Worm (Caenorhabditis elegans) whole organism, L4 larva: ENCODE data around the gene str-116.

ENCODE experiments used
- aha-1 ChIP-seq: fragments of 150-350 bp; peaks from one replicate; lab custom pipeline; 2014; ENCODE audit warnings: missing biosample characterization, missing genetic modification characterization
- aly-2 ChIP-seq: sonication (generic microtip); optimal IDR thresholded peaks from 2 replicates; lab custom pipeline; 2018; ENCODE audit warnings: missing biosample characterization, missing genetic modification characterization
- ceh-82 ChIP-seq: sonication (generic microtip); optimal IDR thresholded peaks from 2 replicates; lab custom pipeline; 2017; ENCODE audit warnings: missing biosample characterization, missing genetic modification characterization
- fos-1 ChIP-seq: fragments of 150-350 bp; optimal IDR thresholded peaks from 2 replicates; lab custom pipeline; 2014; ENCODE audit warnings: missing biosample characterization, missing genetic modification characterization
- lin-15B ChIP-seq: fragments of 150-350 bp; sonication (generic microtip); optimal IDR thresholded peaks from 3 replicates; lab custom pipeline; 2014; ENCODE audit warnings: missing biosample characterization, missing genetic modification characterization
- nhr-237 ChIP-seq: sonication (generic microtip); optimal IDR thresholded peaks from 2 replicates; lab custom pipeline; 2017; ENCODE audit warnings: missing biosample characterization, missing genetic modification characterization
- ztf-11 ChIP-seq: fragments of 150-350 bp; optimal IDR thresholded peaks from 2 replicates; lab custom pipeline; 2014; ENCODE audit warnings: missing biosample characterization, missing genetic modification characterization

ce11 chrV:11231177-11231576 lies 35.6 kb upstream of the str-116 start:
- TF ChIP-seq aha-1 (tag; lab: Kevin White, UChicago): no peak
- TF ChIP-seq lin-15B (tag; lab: Kevin White, UChicago): no peak
- TF ChIP-seq ceh-82: no peak
- TF ChIP-seq ztf-11 (tag; lab: Kevin White, UChicago): no peak
- TF ChIP-seq aly-2 (tag; lab: Kevin White, UChicago): no peak
- TF ChIP-seq fos-1 (tag; lab: Kevin White, UChicago): no peak
- TF ChIP-seq nhr-237: no peak
